Worm (Caenorhabditis elegans) whole organism, L3 larva: ENCODE results near the gene ZK353.2.

Experiments
- R02D3.7 ChIP-seq: fragments of 150-350 bp; optimal IDR thresholded peaks from 2 replicates; lab custom pipeline; 2014; ENCODE audit warnings: missing biosample characterization, missing genetic modification characterization
- aly-2 ChIP-seq: fragments of 150-350 bp; optimal IDR thresholded peaks from 2 replicates; lab custom pipeline; 2014; ENCODE audit warnings: missing biosample characterization, missing genetic modification characterization
- ama-1 ChIP-seq: fragments of 150-350 bp; optimal IDR thresholded peaks from 2 replicates; lab custom pipeline; 2018
- ceh-16 ChIP-seq: sonication (generic microtip); optimal IDR thresholded peaks from 2 replicates; lab custom pipeline; 2017; ENCODE audit warnings: missing biosample characterization, missing genetic modification characterization
- ceh-28 ChIP-seq: fragments of 150-350 bp; optimal IDR thresholded peaks from 2 replicates; lab custom pipeline; 2014; ENCODE audit warnings: missing biosample characterization, missing genetic modification reagents, missing genetic modification characterization
- daf-12 ChIP-seq: fragments of 150-350 bp; optimal IDR thresholded peaks from 2 replicates; lab custom pipeline; 2014; ENCODE audit warnings: missing biosample characterization, missing genetic modification reagents, missing genetic modification characterization
- egl-5 ChIP-seq: fragments of 150-350 bp; optimal IDR thresholded peaks from 2 replicates; lab custom pipeline; 2017; ENCODE audit warnings: missing biosample characterization, missing genetic modification reagents, missing genetic modification characterization, inconsistent platforms
- elt-2 ChIP-seq: sonication (generic microtip); optimal IDR thresholded peaks from 2 replicates; lab custom pipeline; 2016; ENCODE audit warnings: missing genetic modification reagents, mild to moderate bottlenecking, missing genetic modification characterization, missing compliant biosample characterization
- elt-3 ChIP-seq, 3 experiments: fragments of 150-350 bp in 1 of 3; sonication (generic microtip) in 2 of 3; optimal IDR thresholded peaks; 2 replicates in 2 of 3; 4 replicates in 1 of 3; lab custom pipeline; 2014 to 2017; ENCODE audit warnings: missing biosample characterization in 3 of 3, missing genetic modification characterization in 3 of 3
- eor-1 ChIP-seq, 2 experiments: fragments of 150-350 bp; optimal IDR thresholded peaks; 2 replicates each; lab custom pipeline; 2014 to 2018; ENCODE audit warnings: missing biosample characterization in 2 of 2, missing genetic modification characterization in 2 of 2
- fkh-10 ChIP-seq: sonication (generic microtip); optimal IDR thresholded peaks from 2 replicates; lab custom pipeline; 2017; ENCODE audit warnings: missing biosample characterization, missing genetic modification reagents, missing genetic modification characterization
- fkh-2 ChIP-seq: fragments of 150-350 bp; optimal IDR thresholded peaks from 2 replicates; lab custom pipeline; 2014; ENCODE audit warnings: missing biosample characterization, missing genetic modification reagents, missing genetic modification characterization
- fos-1 ChIP-seq: fragments of 150-350 bp; optimal IDR thresholded peaks from 2 replicates; lab custom pipeline; 2014; ENCODE audit warnings: missing biosample characterization, missing genetic modification characterization
- hmg-11 ChIP-seq: sonication (generic microtip); optimal IDR thresholded peaks from 2 replicates; lab custom pipeline; 2016; ENCODE audit warnings: missing genetic modification characterization, missing compliant biosample characterization
- lin-15B ChIP-seq: fragments of 150-350 bp; optimal IDR thresholded peaks from 2 replicates; lab custom pipeline; 2014; ENCODE audit warnings: missing biosample characterization, missing genetic modification characterization
- lin-39 ChIP-seq: fragments of 150-350 bp; optimal IDR thresholded peaks from 2 replicates; lab custom pipeline; 2018; ENCODE audit warnings: missing biosample characterization, missing genetic modification reagents, missing genetic modification characterization
- lsy-12 ChIP-seq: sonication (generic microtip); optimal IDR thresholded peaks from 2 replicates; lab custom pipeline; 2016; ENCODE audit warnings: mild to moderate bottlenecking, missing genetic modification characterization, missing compliant biosample characterization
- mml-1 ChIP-seq: fragments of 150-350 bp; sonication (generic microtip); optimal IDR thresholded peaks from 3 replicates; lab custom pipeline; 2014; ENCODE audit warnings: missing biosample characterization, missing genetic modification characterization
- nfya-1 ChIP-seq: sonication (generic microtip); optimal IDR thresholded peaks from 2 replicates; lab custom pipeline; 2017; ENCODE audit warnings: missing genetic modification characterization, mild to moderate bottlenecking, missing compliant biosample characterization, antibody characterized with exemption, moderate library complexity; ENCODE audit not compliant: insufficient read depth
- nhr-23 ChIP-seq: fragments of 150-350 bp; optimal IDR thresholded peaks from 2 replicates; lab custom pipeline; 2014; ENCODE audit warnings: missing biosample characterization, missing genetic modification reagents, missing genetic modification characterization
- nhr-237 ChIP-seq: fragments of 150-350 bp; optimal IDR thresholded peaks from 2 replicates; lab custom pipeline; 2014; ENCODE audit warnings: missing biosample characterization, missing genetic modification characterization
- nhr-25 ChIP-seq: sonication (generic microtip); optimal IDR thresholded peaks from 2 replicates; lab custom pipeline; 2017; ENCODE audit warnings: missing biosample characterization, missing genetic modification characterization
- nhr-43 ChIP-seq: sonication (generic microtip); optimal IDR thresholded peaks from 2 replicates; lab custom pipeline; 2016; ENCODE audit warnings: mild to moderate bottlenecking, missing genetic modification characterization, missing compliant biosample characterization; ENCODE audit not compliant: poor library complexity, severe bottlenecking
- nhr-67 ChIP-seq: fragments of 150-350 bp; optimal IDR thresholded peaks from 2 replicates; lab custom pipeline; 2014; ENCODE audit warnings: missing biosample characterization, missing genetic modification characterization
- nhr-77 ChIP-seq: fragments of 150-350 bp; optimal IDR thresholded peaks from 2 replicates; lab custom pipeline; 2014; ENCODE audit warnings: missing biosample characterization, missing genetic modification characterization
- pha-4 ChIP-seq: fragments of 150-350 bp; optimal IDR thresholded peaks from 2 replicates; lab custom pipeline; 2014; ENCODE audit warnings: missing biosample characterization, missing genetic modification reagents, missing genetic modification characterization
- pqm-1 ChIP-seq: fragments of 150-350 bp; optimal IDR thresholded peaks from 2 replicates; lab custom pipeline; 2017; ENCODE audit warnings: missing biosample characterization, missing genetic modification characterization, inconsistent platforms
- snpc-4 ChIP-seq: fragments of 150-350 bp; optimal IDR thresholded peaks from 2 replicates; lab custom pipeline; 2014; ENCODE audit warnings: missing biosample characterization, missing genetic modification characterization
- tbx-2 ChIP-seq: sonication (generic microtip); optimal IDR thresholded peaks from 2 replicates; lab custom pipeline; 2016; ENCODE audit warnings: mild to moderate bottlenecking, missing genetic modification characterization, missing compliant biosample characterization
- unc-39 ChIP-seq: sonication (generic microtip); optimal IDR thresholded peaks from 4 replicates; lab custom pipeline; 2017; ENCODE audit warnings: missing biosample characterization, missing genetic modification characterization
- unc-62 ChIP-seq: fragments of 150-350 bp; sonication (generic microtip); optimal IDR thresholded peaks from 4 replicates; lab custom pipeline; 2014; ENCODE audit warnings: missing biosample characterization, missing genetic modification reagents, missing genetic modification characterization
- ztf-11 ChIP-seq: fragments of 150-350 bp; optimal IDR thresholded peaks from 2 replicates; lab custom pipeline; 2014; ENCODE audit warnings: missing biosample characterization, missing genetic modification characterization
- ztf-4 ChIP-seq: fragments of 150-350 bp; optimal IDR thresholded peaks from 2 replicates; lab custom pipeline; 2014; ENCODE audit warnings: missing biosample characterization, missing genetic modification characterization

Gene ZK353.2

DNA sequence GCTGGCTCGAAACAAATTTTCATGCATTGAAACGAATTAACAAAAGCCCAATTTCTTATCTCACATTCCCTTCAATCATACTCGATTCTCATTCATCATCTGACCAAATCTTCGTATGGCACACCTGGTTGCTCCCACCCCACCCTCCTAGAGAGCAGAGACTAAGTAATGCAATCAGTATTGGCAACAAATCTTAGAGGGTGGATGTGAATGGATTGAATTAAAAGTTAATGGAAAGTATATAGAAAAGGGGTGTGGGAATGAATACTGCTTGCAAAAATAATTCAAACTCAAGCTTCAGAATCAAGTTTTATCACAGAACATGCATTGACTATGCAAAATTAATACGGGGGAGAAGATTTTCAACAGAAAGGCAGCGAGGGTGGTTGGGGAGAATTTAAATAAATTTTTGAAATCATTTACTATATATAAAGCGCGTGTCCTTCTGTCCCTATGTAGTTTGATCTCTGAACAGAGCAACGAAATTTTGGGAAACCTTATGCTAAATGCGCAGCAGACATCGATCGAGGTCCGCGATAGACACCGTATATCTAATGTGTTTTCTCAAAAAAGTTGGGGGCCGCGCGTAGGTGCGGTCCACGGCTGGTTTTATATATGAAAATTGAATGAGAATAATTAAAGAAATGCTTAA is 39.4 kb downstream of the ZK353.2 start:
- peak; percentile 45 for TF ChIP-seq ama-1 (lab: Kevin White, UChicago)
- no peak for TF ChIP-seq R02D3.7 (tag; lab: Kevin White, UChicago)

DNA sequence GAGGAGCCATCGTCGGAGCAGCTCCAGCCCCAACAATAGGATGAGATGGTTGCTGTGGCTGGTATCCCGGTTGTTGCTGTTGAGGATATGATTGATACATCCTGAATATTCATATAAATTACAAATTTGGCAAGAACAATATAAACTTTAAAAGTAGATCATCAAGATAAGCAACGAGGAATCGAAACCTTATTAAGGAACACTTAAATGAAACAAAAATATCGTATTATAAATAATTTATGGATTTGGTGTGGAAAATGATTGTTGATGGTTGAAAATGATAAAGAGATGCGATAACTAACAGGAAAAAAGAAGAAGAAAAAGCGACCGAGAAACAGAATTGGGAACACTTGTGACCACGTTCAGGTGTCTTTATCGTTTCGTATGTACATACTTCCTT is 40.8 kb downstream of the ZK353.2 start, which contains the start of gene pqn-96:
pqn-96 (minus strand) TSS at position 101 of the 400 bp plus-strand sequence.
- TF ChIP-seq hmg-11 (tag; lab: Kevin White, UChicago) (no peak), nhr-237 (tag; lab: Kevin White, UChicago) (no peak), fkh-10 (GFP tag; lab: Kevin White, UChicago) (no peak), egl-5 (tag; lab: Kevin White, UChicago) (no peak), ztf-4 (tag; lab: Kevin White, UChicago) (no peak), nhr-67 (no peak), nfya-1 (tag; lab: Kevin White, UChicago) (no peak), tbx-2 (tag; lab: Kevin White, UChicago) (no peak), fkh-2 (tag; lab: Kevin White, UChicago) (no peak), unc-39 (no peak), lin-39 (tag; lab: Kevin White, UChicago) (no peak)
- TF ChIP-seq, all 47 proteins: peak for 0

- TF ChIP-seq lsy-12 (tag; lab: Kevin White, UChicago) (peak; percentile 67), eor-1 (tag; optimal IDR thresholded peaks at IDR 0.05; lab: Kevin White, UChicago) (peak in 1 of 2 experiments; percentile 71), ztf-11 (tag; lab: Kevin White, UChicago) (no peak), nfya-1 (tag; lab: Kevin White, UChicago) (peak; percentile 94), nhr-23 (tag; lab: Kevin White, UChicago) (peak; percentile 31), tbx-2 (tag; lab: Kevin White, UChicago) (peak; percentile 81), nhr-25 (tag; lab: Kevin White, UChicago) (peak; percentile 73), nhr-43 (peak; percentile 52), pha-4 (tag; lab: Kevin White, UChicago) (peak; percentile 93), elt-2 (tag; lab: Kevin White, UChicago) (peak; percentile 69), mml-1 (tag; lab: Kevin White, UChicago) (no peak), lin-15B (peak; percentile 53), daf-12 (tag; lab: Kevin White, UChicago) (no peak), ama-1 (lab: Kevin White, UChicago) (peak; percentile 99), nhr-77 (no peak), ztf-4 (tag; lab: Kevin White, UChicago) (peak; percentile 95), lin-39 (tag; lab: Kevin White, UChicago) (peak; percentile 11), snpc-4 (tag; lab: Kevin White, UChicago) (peak; percentile 33), unc-39 (no peak), fos-1 (tag; lab: Kevin White, UChicago) (peak; percentile 9), ceh-16 (tag; lab: Kevin White, UChicago) (peak; percentile 66), hmg-11 (tag; lab: Kevin White, UChicago) (peak; percentile 20)
- TF ChIP-seq, all 47 proteins: peak for 17
These were observed 45.1 kb downstream of the ZK353.2 start, which contains the start of gene ufbp-1 for ce11 chrIII:8443557-8444131. Gene ufbp-1 (minus strand): TSS chrIII:8443607.

ce11 chrIII:8444433-8445090 is 46.1 kb downstream of the ZK353.2 start:
- TF ChIP-seq nhr-43 (no peak), pqm-1 (tag; lab: Kevin White, UChicago) (no peak), hmg-11 (tag; lab: Kevin White, UChicago) (no peak), ama-1 (lab: Kevin White, UChicago) (peak; percentile 27), mml-1 (tag; lab: Kevin White, UChicago) (no peak)
- TF ChIP-seq, all 47 proteins: peak for 1

ce11 chrIII:8446061-8446460 is 47.5 kb downstream of the ZK353.2 start:
- TF ChIP-seq unc-62 (GFP tag; lab: Kevin White, UChicago) (no peak), hmg-11 (tag; lab: Kevin White, UChicago) (no peak), aly-2 (tag; lab: Kevin White, UChicago) (no peak), elt-3 (tag; optimal IDR thresholded peaks at IDR 0.05; lab: Kevin White, UChicago) (no peak), ama-1 (lab: Kevin White, UChicago) (peak; percentile 81), ceh-28 (tag; lab: Kevin White, UChicago) (no peak), pha-4 (tag; lab: Kevin White, UChicago) (peak; percentile 16), fos-1 (tag; lab: Kevin White, UChicago) (no peak), R02D3.7 (tag; lab: Kevin White, UChicago) (no peak)
- TF ChIP-seq, all 47 proteins: peak for 2
